Worm (Caenorhabditis elegans): ENCODE results near the gene C54F6.5.
"Not testable (repeated sequence)": the region's sequence is repeated elsewhere in the genome, so short reads cannot be mapped to it uniquely, and the experiment has no call there.

The C54F6.5 gene

DNA sequence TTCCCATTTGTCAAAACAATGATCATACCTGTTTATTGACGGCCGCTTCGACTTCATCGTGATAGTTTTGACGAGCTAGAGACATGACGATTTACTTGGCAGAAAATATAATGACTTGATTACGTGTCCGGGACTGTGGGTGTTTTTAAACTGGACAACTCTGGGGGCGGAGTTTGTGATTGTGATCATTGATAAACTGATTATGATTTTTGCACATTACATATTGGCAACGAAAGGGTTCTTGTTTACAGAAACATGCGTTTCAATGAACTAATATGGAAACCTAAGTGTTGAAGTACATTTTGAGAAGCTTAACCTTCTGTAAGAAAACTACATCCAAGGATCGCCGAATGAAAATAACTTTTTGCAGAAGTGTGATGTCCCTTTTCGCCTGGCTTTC lies 18.6 kb downstream of the C54F6.5 start, which contains the start of gene ftn-1:
Gene ftn-1 (minus strand): TSS at position 101 of the 400 bp plus-strand sequence.
- TF ChIP-seq nfya-2 (GFP tag; IDR thresholded peaks at IDR 0.05): no peak
- TF ChIP-seq attf-6 (GFP tag; IDR thresholded peaks at IDR 0.05): no peak
- no peak for TF ChIP-seq ekl-4 (GFP tag; IDR thresholded peaks at IDR 0.05)
- no peak for TF ChIP-seq ztf-18 (tag; optimal IDR thresholded peaks at IDR 0.05)
- TF ChIP-seq K12H6.12 (tag; optimal IDR thresholded peaks at IDR 0.05): no peak
- no peak for TF ChIP-seq rcor-1 (GFP tag; IDR thresholded peaks at IDR 0.05)

DNA sequence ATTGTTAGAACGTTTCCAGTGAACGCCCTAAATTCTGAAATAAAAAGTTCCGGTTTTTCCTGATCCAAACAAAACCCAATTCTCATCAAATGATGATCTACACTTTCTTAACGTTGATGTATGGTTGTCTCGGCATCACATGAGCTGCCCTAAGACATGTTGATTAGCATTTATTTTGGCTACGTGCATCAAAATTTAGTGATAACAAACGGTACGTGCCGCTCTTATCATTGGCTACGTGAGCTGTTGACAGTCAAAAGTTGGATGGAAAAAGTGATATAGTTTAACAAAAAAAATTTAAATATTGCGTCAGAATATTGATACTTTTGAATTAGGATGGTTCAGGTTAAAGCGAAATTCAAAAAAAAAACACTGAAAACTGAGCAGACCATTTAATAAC lies 19.1 kb downstream of the C54F6.5 start:
- TF ChIP-seq nhr-80 (tag; optimal IDR thresholded peaks at IDR 0.05): peak; percentile 21
- no peak for TF ChIP-seq mes-4 (tag; optimal IDR thresholded peaks at IDR 0.05)

DNA sequence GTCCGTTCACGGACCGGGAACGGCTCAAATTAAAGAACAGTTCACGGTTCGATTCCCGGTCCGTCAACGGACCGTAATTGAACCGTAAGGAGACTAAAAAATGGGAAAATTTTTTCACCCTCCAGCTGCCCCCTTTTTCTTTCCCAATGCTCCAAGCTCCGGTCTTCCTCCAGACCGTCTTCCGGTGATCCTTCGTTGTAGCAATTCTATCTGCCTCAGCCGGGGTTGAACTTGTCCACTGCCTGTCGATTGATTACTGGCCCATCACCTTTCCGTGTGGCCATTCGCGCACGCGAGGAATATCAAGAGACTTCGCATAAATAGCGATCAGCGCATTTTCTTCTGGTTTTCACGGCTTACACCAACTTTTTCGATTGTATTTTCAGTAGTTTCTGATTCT lies 19.6 kb downstream of the C54F6.5 start:
- 0 out of 2 replicates have a peak, but pooled peaks have one; percentile 71 for TF ChIP-seq cebp-2 (GFP tag; IDR thresholded peaks at IDR 0.05)
- peak; percentile 78 for TF ChIP-seq aptf-2 (GFP tag; conservative IDR thresholded peaks at IDR 0.05)
- peak; percentile 47; the same call in 1 of the 2 replicates for TF ChIP-seq ceh-91 (GFP tag; IDR thresholded peaks at IDR 0.05)
- TF ChIP-seq athp-1 (tag; optimal IDR thresholded peaks at IDR 0.05): peak; percentile 47
- TF ChIP-seq ztf-28 (GFP tag; IDR thresholded peaks at IDR 0.05): peak; percentile 71; the same call in 1 of the 2 replicates
- peak; percentile 58 for TF ChIP-seq nhr-90 (tag; optimal IDR thresholded peaks at IDR 0.05)
- TF ChIP-seq die-1 (tag; optimal IDR thresholded peaks at IDR 0.05): peak; percentile 59
- TF ChIP-seq lag-1 (GFP tag; IDR thresholded peaks at IDR 0.05): 0 out of 2 replicates have a peak, but pooled peaks have one; percentile 59
- TF ChIP-seq B0261.1 (tag; optimal IDR thresholded peaks at IDR 0.05): peak; percentile 62
- peak; percentile 93 for TF ChIP-seq aptf-3 (GFP tag; IDR thresholded peaks at IDR 0.05)
- peak; percentile 36; the same call in 1 of the 2 replicates for TF ChIP-seq cebp-1 (GFP tag; IDR thresholded peaks at IDR 0.05)
- TF ChIP-seq cebp-1 (tag; optimal IDR thresholded peaks at IDR 0.05): not testable (repeated sequence)
- TF ChIP-seq ceh-100 (GFP tag; IDR thresholded peaks at IDR 0.05): peak; percentile 27; the same call in 1 of the 2 replicates
- 0 out of 2 replicates have a peak, but pooled peaks have one; percentile 57 for TF ChIP-seq egl-18 (GFP tag; IDR thresholded peaks at IDR 0.05)
- peak; percentile 83; the same call in 1 of the 2 replicates for TF ChIP-seq ekl-4 (GFP tag; IDR thresholded peaks at IDR 0.05)
- peak; percentile 43 for TF ChIP-seq madf-8 (GFP tag; conservative IDR thresholded peaks at IDR 0.05)
- peak; percentile 36; the same call in 1 of the 2 replicates for TF ChIP-seq hmg-20 (GFP tag; IDR thresholded peaks at IDR 0.05)
- 0 out of 2 replicates have a peak, but pooled peaks have one; percentile 38 for TF ChIP-seq F39B2.1 (GFP tag; IDR thresholded peaks at IDR 0.05)
- TF ChIP-seq tbp1 (GFP tag; optimal IDR thresholded peaks at IDR 0.05): peak; percentile 85
- TF ChIP-seq ztf-18 (tag; optimal IDR thresholded peaks at IDR 0.05): peak; percentile 30
- peak; percentile 78 for TF ChIP-seq rcor-1 (GFP tag; IDR thresholded peaks at IDR 0.05)
- TF ChIP-seq sea-2 (GFP tag; IDR thresholded peaks at IDR 0.05): peak; percentile 51; the same call in 1 of the 2 replicates
- peak; percentile 87 for TF ChIP-seq hsf-1 (GFP tag; IDR thresholded peaks at IDR 0.05)
- peak; percentile 57 for TF ChIP-seq hmg-1.2 (GFP tag; IDR thresholded peaks at IDR 0.05)
- TF ChIP-seq nfya-2 (GFP tag; IDR thresholded peaks at IDR 0.05): 0 out of 2 replicates have a peak, but pooled peaks have one; percentile 23
- TF ChIP-seq madf-3 (GFP tag; IDR thresholded peaks at IDR 0.05): peak; percentile 63; the same call in 1 of the 2 replicates
- peak; percentile 50 for TF ChIP-seq F52B5.7 (tag; optimal IDR thresholded peaks at IDR 0.05)
- TF ChIP-seq lin-26 (GFP tag; IDR thresholded peaks at IDR 0.05): peak; percentile 97
- TF ChIP-seq mxl-1 (tag; optimal IDR thresholded peaks at IDR 0.05): peak; percentile 47
- peak; percentile 53; the same call in 1 of the 2 replicates for TF ChIP-seq B0019.2 (GFP tag; conservative IDR thresholded peaks at IDR 0.05)
- TF ChIP-seq C17E4.6 (GFP tag; IDR thresholded peaks at IDR 0.05): peak; percentile 70
- peak; percentile 73 for TF ChIP-seq Y95B8A.8 (GFP tag; IDR thresholded peaks at IDR 0.05)
- TF ChIP-seq mcd-1 (GFP tag; IDR thresholded peaks at IDR 0.05): peak; percentile 67
- TF ChIP-seq ceh-58 (GFP tag; IDR thresholded peaks at IDR 0.05): peak; percentile 81; the same call in 1 of the 2 replicates
- peak; percentile 57 for TF ChIP-seq lin-54 (GFP tag; optimal IDR thresholded peaks at IDR 0.05)
- peak; percentile 77; the same call in 1 of the 2 replicates for TF ChIP-seq ceh-40 (GFP tag; IDR thresholded peaks at IDR 0.05)
- peak; percentile 87 for TF ChIP-seq D2030.7 (GFP tag; IDR thresholded peaks at IDR 0.05)
- peak; percentile 69 for TF ChIP-seq pbrm-1 (GFP tag; IDR thresholded peaks at IDR 0.05)
- peak; percentile 84; the same call in 1 of the 2 replicates for TF ChIP-seq bed-1 (GFP tag; IDR thresholded peaks at IDR 0.05)
- peak; percentile 43 for TF ChIP-seq T07F8.4 (tag; optimal IDR thresholded peaks at IDR 0.05)
- peak; percentile 36 for TF ChIP-seq F57A8.1 (GFP tag; optimal IDR thresholded peaks at IDR 0.05)

Data from whole organism, young adult.